Worm (Caenorhabditis elegans): ENCODE results near the gene nlf-1.

- TF ChIP-seq sox-4 (tag; optimal IDR thresholded peaks at IDR 0.05) (no peak), F16B12.6 (tag; optimal IDR thresholded peaks at IDR 0.05) (no peak), ceh-82 (tag; optimal IDR thresholded peaks at IDR 0.05) (no peak), ama-1 (optimal IDR thresholded peaks at IDR 0.05) (no peak), nhr-20 (tag; optimal IDR thresholded peaks at IDR 0.05) (no peak), vab-15 (tag; optimal IDR thresholded peaks at IDR 0.05) (no peak), unc-130 (tag; optimal IDR thresholded peaks at IDR 0.05) (no peak), aly-2 (tag; optimal IDR thresholded peaks at IDR 0.05) (no peak), nhr-85 (tag) (no peak), hpl-2 (GFP tag; optimal IDR thresholded peaks at IDR 0.05) (no peak), hlh-4 (tag; optimal IDR thresholded peaks at IDR 0.05) (no peak)
Measured at ce11 chrX:1057821-1058377, 40.5 kb upstream of the nlf-1 start.
